Fruit fly (Drosophila melanogaster): ENCODE results near the gene CG9467.

The CG9467 gene

DNA sequence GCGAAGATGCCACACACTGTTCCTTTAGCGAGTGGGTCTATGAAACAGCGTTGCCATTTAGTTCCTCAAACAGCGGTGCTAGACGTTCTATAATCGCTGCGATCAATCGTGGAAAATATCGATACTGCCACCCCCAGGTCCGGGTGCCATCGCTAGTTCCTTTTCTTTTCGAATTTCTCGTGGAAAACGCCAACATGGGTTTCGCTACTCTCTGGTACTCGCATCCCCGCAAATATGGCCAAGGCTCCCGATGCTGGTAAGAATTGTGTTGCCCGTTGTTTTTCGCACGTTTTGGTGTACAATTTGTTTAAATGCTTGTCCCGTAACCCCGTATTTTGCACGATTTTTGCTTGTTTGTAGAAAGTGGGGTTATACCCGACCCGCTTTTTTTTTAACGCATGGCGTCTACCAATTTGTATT is 22.9 kb downstream of the CG9467 start, which contains the start of gene RpS29:
Gene RpS29, plus strand, starts transcription at position 102 of the 420 bp plus-strand sequence.
- peak; percentile 73 for TF ChIP-seq noc (tag; optimal IDR thresholded peaks at IDR 0.05)

DNA sequence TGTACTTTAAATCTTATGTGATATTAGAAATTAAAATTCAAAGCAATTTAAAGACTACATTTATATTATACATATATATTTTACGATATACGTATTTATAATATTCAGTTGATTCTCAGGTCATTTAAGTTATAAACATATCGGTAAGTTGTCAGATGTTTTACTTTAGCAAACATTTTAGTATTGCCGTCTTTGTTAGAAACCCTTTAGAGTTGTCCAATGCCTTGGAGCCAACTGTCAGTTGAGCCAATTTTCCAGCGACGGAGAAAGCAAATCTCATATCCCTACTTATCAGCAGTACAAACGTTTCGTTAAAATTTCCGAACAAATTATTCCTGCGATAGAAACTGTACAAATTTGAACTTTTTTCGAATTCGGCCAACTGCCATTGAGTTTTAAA is 26.0 kb downstream of the CG9467 start, which contains the start of gene topi:
Gene topi, plus strand, starts transcription at position 301 of the 400 bp plus-strand sequence.
- no peak for TF ChIP-seq noc (tag; optimal IDR thresholded peaks at IDR 0.05)

DNA sequence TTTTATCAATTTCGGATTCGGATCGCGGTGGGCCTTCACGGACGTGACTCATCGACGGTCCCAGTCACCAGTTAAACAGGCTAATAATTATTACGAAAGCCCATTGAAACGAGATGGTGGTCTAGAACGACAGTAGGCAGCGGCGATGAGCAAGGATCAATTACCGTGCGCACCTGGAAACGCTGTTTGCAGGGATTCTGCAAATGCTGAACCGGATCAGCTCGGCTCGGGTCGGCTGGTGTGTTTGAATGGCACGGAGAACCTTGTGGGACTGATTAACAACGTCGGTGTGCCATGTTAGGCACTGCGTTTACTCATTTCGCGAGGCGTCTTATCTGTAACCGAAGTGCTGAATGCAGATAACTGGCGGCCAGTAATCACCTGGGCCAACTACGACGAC is 26.7 kb downstream of the CG9467 start, which contains the start of gene Whamy:
Gene Whamy, minus strand, starts transcription at position 273 of the 400 bp plus-strand sequence.
- peak; percentile 73 for TF ChIP-seq noc (tag; optimal IDR thresholded peaks at IDR 0.05)

DNA sequence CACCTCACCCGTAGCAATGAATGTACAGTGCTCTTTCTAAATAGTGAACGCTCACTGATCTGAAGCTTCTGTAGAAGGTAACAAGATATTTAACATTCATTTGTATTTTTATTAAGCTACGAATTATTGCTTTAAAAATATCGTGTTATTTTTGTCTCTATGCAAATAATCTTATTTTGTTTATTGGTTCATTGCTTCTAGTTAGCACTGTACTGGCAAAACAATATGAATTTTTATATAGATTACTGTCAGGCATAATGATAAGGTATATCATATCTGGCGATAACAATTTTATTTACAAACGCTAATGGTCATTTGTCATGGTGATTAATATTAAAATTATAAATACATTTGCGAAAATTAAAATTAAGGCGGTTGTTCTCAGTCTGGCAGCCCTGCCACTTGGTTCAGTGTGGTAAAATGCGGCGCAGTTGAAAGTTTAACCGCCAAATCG is 29.3 kb downstream of the CG9467 start, which contains the start of gene CG9471:
Gene CG9471, minus strand, starts transcription at position 24 of the 454 bp plus-strand sequence.
- TF ChIP-seq noc (tag; optimal IDR thresholded peaks at IDR 0.05), result peak; percentile 97

DNA sequence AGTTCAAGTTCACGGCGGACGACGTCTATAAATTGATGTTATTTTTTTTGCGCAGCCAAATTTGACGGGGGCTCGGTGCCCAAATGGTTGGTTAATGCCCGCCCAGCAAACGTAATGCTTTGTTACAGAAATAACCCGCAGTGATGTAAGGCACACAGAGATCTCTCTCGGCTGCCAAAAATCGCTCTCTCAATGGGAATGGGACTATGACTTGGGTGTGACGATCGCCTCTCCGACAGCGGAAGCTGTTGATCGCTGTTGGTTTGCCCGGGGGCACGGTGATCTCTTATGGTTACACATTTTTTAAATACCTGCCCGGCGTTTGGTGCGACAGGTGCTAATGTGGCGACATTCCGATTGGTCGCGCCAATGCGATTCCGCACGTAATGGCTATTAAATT is 30.7 kb downstream of the CG9467 start:
- TF ChIP-seq noc (tag; optimal IDR thresholded peaks at IDR 0.05), result no peak

DNA sequence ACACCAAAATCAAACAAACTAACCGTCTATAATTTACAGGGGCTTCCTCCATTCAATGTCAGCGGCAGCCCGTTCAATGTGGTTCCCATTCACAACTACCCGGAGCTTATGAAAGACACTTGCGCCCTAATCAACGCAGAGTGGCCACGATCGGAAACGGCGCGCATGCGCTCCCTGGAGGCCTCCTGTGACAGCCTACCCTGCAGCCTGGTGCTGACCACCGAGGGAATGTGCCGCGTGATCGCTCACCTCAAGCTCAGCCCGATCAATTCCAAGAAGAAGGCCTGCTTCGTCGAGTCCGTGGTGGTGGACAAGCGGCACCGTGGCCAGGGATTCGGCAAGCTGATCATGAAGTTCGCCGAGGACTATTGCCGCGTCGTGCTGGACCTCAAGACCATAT is 31.9 kb downstream of the CG9467 start, which contains the start of gene MED6:
Gene MED6, minus strand, starts transcription at position 101 of the 400 bp plus-strand sequence.
- TF ChIP-seq noc (tag; optimal IDR thresholded peaks at IDR 0.05), result no peak

DNA sequence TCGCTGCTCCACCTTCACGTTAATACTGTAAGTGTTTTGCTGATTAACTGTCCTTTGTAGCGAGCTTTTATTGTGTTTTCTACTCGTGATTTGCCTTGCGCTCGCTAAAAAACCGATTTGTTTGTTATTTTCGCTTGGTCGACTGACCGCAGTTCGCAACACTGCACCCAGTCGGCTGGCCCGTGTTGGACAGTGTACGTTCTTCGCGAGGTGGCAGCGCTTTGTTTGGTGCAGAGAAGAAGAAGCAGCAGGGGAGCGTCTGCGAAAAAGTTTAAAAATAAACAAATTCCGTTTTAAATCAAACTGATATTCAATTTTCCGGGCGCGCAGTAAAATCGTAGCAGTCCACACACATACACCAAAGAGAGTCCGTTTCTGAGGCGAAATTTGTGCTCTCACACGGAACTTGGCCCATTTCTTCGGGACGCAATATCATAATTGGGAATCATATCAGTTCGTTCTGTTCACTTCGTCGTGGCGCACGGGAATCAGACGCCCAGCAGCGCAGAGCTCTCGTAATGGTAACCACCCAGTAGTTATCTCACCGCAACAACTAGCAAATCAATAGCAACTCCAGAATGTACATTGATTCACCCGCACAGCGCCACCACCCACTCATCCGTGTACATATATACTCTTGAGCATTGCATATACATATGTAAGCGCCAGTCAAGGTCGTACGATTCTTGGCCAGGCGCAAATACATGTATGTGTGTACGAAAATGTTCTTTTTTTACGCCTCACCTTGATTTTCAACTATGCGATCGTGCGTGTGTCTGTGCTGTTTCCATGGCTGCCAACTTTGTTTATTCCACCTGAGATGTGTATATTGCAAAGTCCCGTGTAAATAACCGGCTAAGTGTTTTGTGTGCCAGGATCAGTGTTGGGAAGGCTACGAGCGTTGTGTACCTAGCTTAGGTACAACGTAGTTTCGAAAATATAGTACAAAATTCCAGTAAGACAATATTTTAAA is 32.9 kb downstream of the CG9467 start, which contains the start of gene Naa80:
Gene Naa80, plus strand, starts transcription at position 215 of the 973 bp plus-strand sequence.
- peak; percentile 49 for TF ChIP-seq noc (tag; optimal IDR thresholded peaks at IDR 0.05)

DNA sequence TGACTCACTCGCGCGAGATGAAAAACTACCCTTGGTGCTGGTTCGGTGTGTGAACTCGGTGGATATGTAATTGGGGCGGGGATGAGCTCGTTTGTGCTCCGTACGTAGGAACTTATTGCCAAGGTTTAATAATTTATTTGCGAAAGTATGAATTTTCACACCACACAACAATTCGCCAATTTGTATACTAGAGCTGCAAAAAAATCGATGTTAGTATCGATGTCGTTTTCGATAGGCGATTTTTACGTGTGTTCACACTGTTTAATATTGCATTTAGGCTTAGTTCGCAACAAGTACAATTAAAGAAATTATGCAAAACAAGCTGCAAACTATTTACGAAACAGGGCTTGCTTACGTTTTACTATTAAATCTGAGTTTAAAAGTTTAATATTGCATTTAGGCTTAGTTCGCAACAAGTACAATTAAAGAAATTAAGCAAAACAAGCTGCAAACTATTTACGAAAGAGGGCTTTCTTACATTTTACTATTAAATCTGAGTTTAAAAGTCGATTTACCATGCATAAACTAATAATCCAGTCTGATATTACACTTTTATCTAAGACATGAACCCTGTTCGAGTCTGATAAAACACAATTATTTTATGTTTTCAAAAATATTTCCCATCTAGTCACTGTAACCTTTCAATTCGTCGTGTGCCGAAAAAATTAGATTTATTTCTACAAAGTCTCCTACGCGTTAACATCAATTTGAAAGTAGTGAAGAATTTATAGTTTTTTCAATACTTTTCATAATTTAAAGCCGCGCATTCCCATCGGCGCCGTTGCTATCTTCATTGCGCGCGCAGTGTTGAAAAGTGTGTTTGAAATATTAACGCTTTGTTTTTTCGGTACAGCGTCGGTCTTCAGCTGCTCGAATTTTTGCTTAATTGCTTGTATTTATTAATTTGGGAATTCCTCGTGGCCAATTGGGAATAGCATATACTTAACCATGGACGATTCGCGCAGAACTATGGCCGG is 37.6 kb downstream of the CG9467 start, which contains the start of the genes Snap24 and CG8478:
Gene Snap24, minus strand, starts transcription at position 196 of the 977 bp plus-strand sequence.
Gene CG8478, plus strand, starts transcription at position 696 of the 977 bp plus-strand sequence.
- TF ChIP-seq noc (tag; optimal IDR thresholded peaks at IDR 0.05), result no peak

DNA sequence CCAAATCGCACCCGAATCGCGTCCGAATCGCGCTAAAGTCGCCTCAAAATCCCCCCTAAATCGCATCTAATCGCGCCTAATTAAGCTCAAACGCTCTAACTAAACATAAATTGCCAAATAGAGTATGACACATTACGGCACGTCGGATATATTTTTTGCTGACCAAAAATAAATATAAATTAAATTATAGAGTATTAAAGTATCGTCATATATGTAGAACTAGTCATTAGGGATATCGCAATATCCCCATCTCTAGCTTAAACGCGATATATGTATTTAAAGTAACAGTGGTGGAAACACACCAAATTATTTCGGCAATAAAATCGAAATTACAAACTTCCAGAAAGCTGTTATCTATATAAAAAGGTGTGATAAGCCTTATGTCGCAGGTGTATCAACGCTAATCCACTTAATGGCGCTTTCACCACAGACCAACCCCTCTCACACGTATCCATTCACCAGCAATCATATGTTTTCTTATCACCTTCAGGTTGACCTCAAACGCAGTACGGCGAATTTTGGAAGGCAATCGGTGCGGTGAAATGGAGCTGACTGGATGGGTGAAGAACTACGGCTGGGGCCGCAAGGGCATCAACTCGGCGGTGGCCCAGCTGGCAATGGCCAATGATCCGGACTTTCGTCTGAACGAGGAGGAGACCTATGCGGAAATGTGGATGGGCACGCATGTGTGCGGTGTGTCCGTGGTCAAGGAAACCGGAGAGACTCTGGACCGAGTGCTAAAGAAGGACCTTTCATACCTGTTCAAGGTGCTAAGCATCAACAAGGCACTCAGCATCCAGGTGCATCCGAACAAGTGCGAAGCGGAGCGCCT is 41.2 kb downstream of the CG9467 start, which contains the start of gene Mpi:
Gene Mpi, plus strand, starts transcription at position 263 of the 832 bp plus-strand sequence.
- TF ChIP-seq noc (tag; optimal IDR thresholded peaks at IDR 0.05), result no peak

DNA sequence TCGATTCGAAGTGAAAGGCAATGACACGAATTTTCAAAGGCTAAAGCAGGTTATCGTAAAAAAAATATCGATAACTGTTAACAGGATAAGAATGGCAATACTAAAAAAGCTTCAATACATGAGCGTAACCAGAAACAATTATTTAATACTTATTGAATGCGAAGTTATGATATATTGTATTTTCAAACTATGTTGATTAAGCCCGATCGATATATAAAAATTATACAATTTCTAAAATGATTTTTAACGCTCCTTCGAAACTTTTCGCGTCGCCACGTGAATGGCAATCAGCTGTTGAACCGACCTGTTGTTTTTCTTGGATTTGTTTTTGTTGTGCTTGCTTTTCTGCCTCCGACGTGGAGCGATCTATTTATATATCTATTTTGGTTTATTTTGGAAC is 44.6 kb downstream of the CG9467 start, which contains the start of the genes Alg12 and Rpt3R:
Gene Alg12, plus strand, starts transcription at position 305 of the 400 bp plus-strand sequence.
Gene Rpt3R, minus strand, starts transcription at position 324 of the 400 bp plus-strand sequence.
- no peak for TF ChIP-seq noc (tag; optimal IDR thresholded peaks at IDR 0.05)

DNA sequence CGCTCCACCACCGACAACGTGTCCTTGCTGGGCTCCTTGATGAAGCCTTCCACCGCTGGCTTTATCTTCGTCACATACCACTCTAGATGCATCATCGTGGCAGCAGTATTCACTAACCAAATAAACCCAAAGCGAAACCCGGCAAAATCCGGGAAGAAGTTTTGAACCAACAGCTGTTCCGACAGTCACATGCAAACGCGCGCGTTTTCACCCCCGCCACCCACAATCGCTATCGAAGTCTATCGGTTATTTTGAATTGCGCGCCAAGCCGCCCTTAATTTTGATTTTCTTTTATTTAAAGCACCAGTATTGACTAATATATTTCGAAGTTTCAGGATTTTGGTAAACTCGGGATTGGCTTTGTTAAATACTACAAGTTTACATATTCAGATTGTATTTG is 46.3 kb downstream of the CG9467 start, which contains the start of gene Tti1:
Gene Tti1, minus strand, starts transcription at position 200 of the 400 bp plus-strand sequence.
- no peak for TF ChIP-seq noc (tag; optimal IDR thresholded peaks at IDR 0.05)

DNA sequence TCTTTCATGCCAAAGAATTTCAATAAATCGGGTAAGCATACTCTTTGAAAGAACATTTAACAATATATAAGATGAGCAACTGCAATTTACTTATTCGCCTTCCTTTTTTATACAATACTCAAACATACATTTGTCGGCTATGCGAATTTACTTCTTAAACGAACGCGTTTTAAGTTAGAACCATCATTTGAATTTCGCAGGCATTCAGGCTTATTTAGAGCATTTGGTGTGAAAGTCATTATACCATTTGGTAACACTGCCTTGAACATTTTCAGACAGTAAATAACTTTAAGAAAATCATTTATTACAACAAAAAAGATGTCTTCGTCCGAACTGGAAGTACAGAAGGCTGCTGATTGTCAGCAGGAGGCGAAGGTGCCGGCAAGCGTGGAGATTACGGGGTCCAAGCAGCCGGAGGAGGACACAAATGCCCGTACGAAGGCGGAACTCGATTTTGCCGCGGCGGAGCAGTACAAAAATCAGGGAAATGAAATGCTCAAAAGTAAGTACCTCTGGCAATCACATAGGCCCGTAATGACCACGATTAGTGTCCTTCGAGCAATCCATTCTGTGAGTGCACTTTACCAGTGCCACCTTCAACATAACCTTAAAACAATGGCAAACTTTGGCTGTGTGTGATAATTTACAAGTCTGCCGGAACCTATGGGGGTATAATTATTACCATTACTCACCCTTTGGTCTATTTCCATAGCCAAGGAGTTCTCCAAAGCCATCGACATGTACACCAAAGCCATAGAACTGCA is 52.7 kb downstream of the CG9467 start:
- no peak for TF ChIP-seq noc (tag; optimal IDR thresholded peaks at IDR 0.05)

DNA sequence ATGACTTTTGCATAAGTTTGCCTTT is 53.1 kb downstream of the CG9467 start, which contains the start of gene PpD3:
Gene PpD3, plus strand, starts transcription at position 1 of the 25 bp plus-strand sequence.
- no peak for TF ChIP-seq noc (tag; optimal IDR thresholded peaks at IDR 0.05)
